Worm (Caenorhabditis elegans) whole organism, L3 larva: ENCODE results near the gene arrd-10.
A peak's percentile ranks its signal among the peaks of the same experiment; 100 is the strongest.

ENCODE experiments used
- aly-2 ChIP-seq: fragments of 150-350 bp; optimal IDR thresholded peaks from 2 replicates; lab custom pipeline; 2014; ENCODE audit warnings: missing biosample characterization, missing genetic modification characterization
- ceh-28 ChIP-seq: fragments of 150-350 bp; optimal IDR thresholded peaks from 2 replicates; lab custom pipeline; 2014; ENCODE audit warnings: missing biosample characterization, missing genetic modification reagents, missing genetic modification characterization
- ceh-82 ChIP-seq: fragments of 150-350 bp; optimal IDR thresholded peaks from 2 replicates; lab custom pipeline; 2014; ENCODE audit warnings: missing biosample characterization, missing genetic modification characterization
- ceh-9 ChIP-seq: sonication (generic microtip); optimal IDR thresholded peaks from 2 replicates; lab custom pipeline; 2018; ENCODE audit warnings: missing biosample characterization, missing genetic modification characterization
- daf-12 ChIP-seq: fragments of 150-350 bp; optimal IDR thresholded peaks from 2 replicates; lab custom pipeline; 2014; ENCODE audit warnings: missing biosample characterization, missing genetic modification reagents, missing genetic modification characterization
- egl-27 ChIP-seq: sonication (generic microtip); optimal IDR thresholded peaks from 4 replicates; lab custom pipeline; 2017; ENCODE audit warnings: missing biosample characterization, missing genetic modification reagents, missing genetic modification characterization
- egl-5 ChIP-seq: fragments of 150-350 bp; optimal IDR thresholded peaks from 2 replicates; lab custom pipeline; 2017; ENCODE audit warnings: missing biosample characterization, missing genetic modification reagents, missing genetic modification characterization, inconsistent platforms
- elt-1 ChIP-seq: fragments of 150-350 bp; optimal IDR thresholded peaks from 2 replicates; lab custom pipeline; 2014; ENCODE audit warnings: missing biosample characterization, missing genetic modification characterization
- elt-2 ChIP-seq: sonication (generic microtip); optimal IDR thresholded peaks from 2 replicates; lab custom pipeline; 2016; ENCODE audit warnings: missing genetic modification reagents, mild to moderate bottlenecking, missing genetic modification characterization, missing compliant biosample characterization
- elt-3 ChIP-seq, 3 experiments: fragments of 150-350 bp in 1 of 3; sonication (generic microtip) in 2 of 3; optimal IDR thresholded peaks; 2 replicates in 2 of 3; 4 replicates in 1 of 3; lab custom pipeline; 2014 to 2017; ENCODE audit warnings: missing biosample characterization in 3 of 3, missing genetic modification characterization in 3 of 3
- eor-1 ChIP-seq, 2 experiments: fragments of 150-350 bp; optimal IDR thresholded peaks; 2 replicates each; lab custom pipeline; 2014 to 2018; ENCODE audit warnings: missing biosample characterization in 2 of 2, missing genetic modification characterization in 2 of 2
- fkh-10 ChIP-seq: sonication (generic microtip); optimal IDR thresholded peaks from 2 replicates; lab custom pipeline; 2017; ENCODE audit warnings: missing biosample characterization, missing genetic modification reagents, missing genetic modification characterization
- fkh-2 ChIP-seq: fragments of 150-350 bp; optimal IDR thresholded peaks from 2 replicates; lab custom pipeline; 2014; ENCODE audit warnings: missing biosample characterization, missing genetic modification reagents, missing genetic modification characterization
- hmg-11 ChIP-seq: sonication (generic microtip); optimal IDR thresholded peaks from 2 replicates; lab custom pipeline; 2016; ENCODE audit warnings: missing genetic modification characterization, missing compliant biosample characterization
- jun-1 ChIP-seq: fragments of 150-350 bp; optimal IDR thresholded peaks from 2 replicates; lab custom pipeline; 2014; ENCODE audit warnings: missing biosample characterization, missing genetic modification reagents, missing genetic modification characterization
- lsy-12 ChIP-seq: sonication (generic microtip); optimal IDR thresholded peaks from 2 replicates; lab custom pipeline; 2016; ENCODE audit warnings: mild to moderate bottlenecking, missing genetic modification characterization, missing compliant biosample characterization
- mml-1 ChIP-seq: fragments of 150-350 bp; sonication (generic microtip); optimal IDR thresholded peaks from 3 replicates; lab custom pipeline; 2014; ENCODE audit warnings: missing biosample characterization, missing genetic modification characterization
- nfya-1 ChIP-seq: sonication (generic microtip); optimal IDR thresholded peaks from 2 replicates; lab custom pipeline; 2017; ENCODE audit warnings: missing genetic modification characterization, mild to moderate bottlenecking, missing compliant biosample characterization, antibody characterized with exemption, moderate library complexity; ENCODE audit not compliant: insufficient read depth
- nhr-11 ChIP-seq: fragments of 150-350 bp; optimal IDR thresholded peaks from 2 replicates; lab custom pipeline; 2014; ENCODE audit warnings: missing biosample characterization, missing genetic modification characterization
- nhr-12 ChIP-seq: fragments of 150-350 bp; optimal IDR thresholded peaks from 2 replicates; lab custom pipeline; 2014; ENCODE audit warnings: missing biosample characterization, missing genetic modification characterization
- nhr-237 ChIP-seq: fragments of 150-350 bp; optimal IDR thresholded peaks from 2 replicates; lab custom pipeline; 2014; ENCODE audit warnings: missing biosample characterization, missing genetic modification characterization
- nhr-43 ChIP-seq: sonication (generic microtip); optimal IDR thresholded peaks from 2 replicates; lab custom pipeline; 2016; ENCODE audit warnings: mild to moderate bottlenecking, missing genetic modification characterization, missing compliant biosample characterization; ENCODE audit not compliant: poor library complexity, severe bottlenecking
- nhr-67 ChIP-seq: fragments of 150-350 bp; optimal IDR thresholded peaks from 2 replicates; lab custom pipeline; 2014; ENCODE audit warnings: missing biosample characterization, missing genetic modification characterization
- nhr-76 ChIP-seq: fragments of 150-350 bp; sonication (generic microtip); optimal IDR thresholded peaks from 5 replicates; lab custom pipeline; 2014; ENCODE audit warnings: missing biosample characterization, missing genetic modification characterization
- nhr-77 ChIP-seq: fragments of 150-350 bp; optimal IDR thresholded peaks from 2 replicates; lab custom pipeline; 2014; ENCODE audit warnings: missing biosample characterization, missing genetic modification characterization
- pha-4 ChIP-seq: fragments of 150-350 bp; optimal IDR thresholded peaks from 2 replicates; lab custom pipeline; 2014; ENCODE audit warnings: missing biosample characterization, missing genetic modification reagents, missing genetic modification characterization
- pqm-1 ChIP-seq: fragments of 150-350 bp; optimal IDR thresholded peaks from 2 replicates; lab custom pipeline; 2017; ENCODE audit warnings: missing biosample characterization, missing genetic modification characterization, inconsistent platforms
- sea-2 ChIP-seq: fragments of 150-350 bp; sonication (generic microtip); optimal IDR thresholded peaks from 4 replicates; lab custom pipeline; 2014; ENCODE audit warnings: missing biosample characterization, missing genetic modification reagents, missing genetic modification characterization
- skn-1 ChIP-seq: fragments of 150-350 bp; optimal IDR thresholded peaks from 2 replicates; lab custom pipeline; 2014; ENCODE audit warnings: missing biosample characterization, missing genetic modification characterization
- snpc-4 ChIP-seq: fragments of 150-350 bp; optimal IDR thresholded peaks from 2 replicates; lab custom pipeline; 2014; ENCODE audit warnings: missing biosample characterization, missing genetic modification characterization
- tbx-2 ChIP-seq: sonication (generic microtip); optimal IDR thresholded peaks from 2 replicates; lab custom pipeline; 2016; ENCODE audit warnings: mild to moderate bottlenecking, missing genetic modification characterization, missing compliant biosample characterization
- unc-39 ChIP-seq: sonication (generic microtip); optimal IDR thresholded peaks from 4 replicates; lab custom pipeline; 2017; ENCODE audit warnings: missing biosample characterization, missing genetic modification characterization
- ztf-4 ChIP-seq: fragments of 150-350 bp; optimal IDR thresholded peaks from 2 replicates; lab custom pipeline; 2014; ENCODE audit warnings: missing biosample characterization, missing genetic modification characterization

arrd-10 gene

ce11 chrII:12982830-12983229 is 42.9 kb downstream of the arrd-10 start:
- TF ChIP-seq ceh-82 (tag; lab: Kevin White, UChicago) (no peak), egl-5 (tag; lab: Kevin White, UChicago) (no peak), nhr-237 (no peak), nhr-67 (no peak), pqm-1 (tag; lab: Kevin White, UChicago) (peak; percentile 8), nhr-76 (tag; lab: Kevin White, UChicago) (no peak), elt-2 (tag; lab: Kevin White, UChicago) (peak; percentile 76), fkh-10 (GFP tag; lab: Kevin White, UChicago) (no peak), mml-1 (tag; lab: Kevin White, UChicago) (no peak), elt-3 (tag; optimal IDR thresholded peaks at IDR 0.05; lab: Kevin White, UChicago) (no peak), sea-2 (no peak)
- TF ChIP-seq, all 47 proteins: peak for 2

ce11 chrII:12984709-12985108 is 44.8 kb downstream of the arrd-10 start:
- TF ChIP-seq pha-4 (tag; lab: Kevin White, UChicago) (no peak), nhr-12 (tag; lab: Kevin White, UChicago) (no peak), pqm-1 (tag; lab: Kevin White, UChicago) (no peak), sea-2 (no peak), skn-1 (tag; lab: Kevin White, UChicago) (no peak), nhr-11 (tag; lab: Kevin White, UChicago) (no peak), tbx-2 (tag; lab: Kevin White, UChicago) (no peak), snpc-4 (tag; lab: Kevin White, UChicago) (no peak), nhr-237 (no peak), egl-27 (tag; lab: Kevin White, UChicago) (no peak), fkh-10 (GFP tag; lab: Kevin White, UChicago) (no peak), aly-2 (no peak), unc-39 (tag; lab: Kevin White, UChicago) (no peak), ceh-28 (tag; lab: Kevin White, UChicago) (no peak), elt-3 (tag; optimal IDR thresholded peaks at IDR 0.05; lab: Kevin White, UChicago) (no peak), elt-1 (no peak)

ce11 chrII:12985813-12986212 is 45.9 kb downstream of the arrd-10 start:
- TF ChIP-seq nhr-43, result no peak
- no peak for TF ChIP-seq fkh-10 (GFP tag; lab: Kevin White, UChicago)
- no peak for TF ChIP-seq elt-2 (tag; lab: Kevin White, UChicago)
- TF ChIP-seq tbx-2 (tag; lab: Kevin White, UChicago), result no peak
- no peak for TF ChIP-seq ceh-9 (tag; lab: Kevin White, UChicago)
- TF ChIP-seq ceh-28 (tag; lab: Kevin White, UChicago), result no peak
- no peak for TF ChIP-seq unc-39 (tag; lab: Kevin White, UChicago)
- no peak for TF ChIP-seq ztf-4 (tag; lab: Kevin White, UChicago)
- TF ChIP-seq daf-12, result no peak

- TF ChIP-seq elt-1, result no peak
- no peak for TF ChIP-seq eor-1 (tag; optimal IDR thresholded peaks at IDR 0.05; lab: Kevin White, UChicago)
- no peak for TF ChIP-seq snpc-4 (tag; lab: Kevin White, UChicago)
- no peak for TF ChIP-seq ztf-4 (tag; lab: Kevin White, UChicago)
- no peak for TF ChIP-seq nfya-1 (tag; lab: Kevin White, UChicago)
These were observed 47.9 kb downstream of the arrd-10 start for ce11 chrII:12987799-12988198.

ce11 chrII:12990191-12990590 is 50.3 kb downstream of the arrd-10 start:
- no peak for TF ChIP-seq ztf-4 (tag; lab: Kevin White, UChicago)
- no peak for TF ChIP-seq fkh-2 (tag; lab: Kevin White, UChicago)
- TF ChIP-seq nhr-12 (tag; lab: Kevin White, UChicago), result no peak
- no peak for TF ChIP-seq jun-1 (tag; lab: Kevin White, UChicago)
- TF ChIP-seq nhr-77, result no peak
- TF ChIP-seq lsy-12 (tag; lab: Kevin White, UChicago), result no peak
- no peak for TF ChIP-seq mml-1 (tag; lab: Kevin White, UChicago)
- TF ChIP-seq pha-4 (tag; lab: Kevin White, UChicago), result no peak
- TF ChIP-seq fkh-10 (GFP tag; lab: Kevin White, UChicago), result no peak
- TF ChIP-seq skn-1 (tag; lab: Kevin White, UChicago), result no peak
- TF ChIP-seq elt-1, result no peak
- TF ChIP-seq ceh-82 (tag; lab: Kevin White, UChicago), result no peak
- TF ChIP-seq elt-2 (tag; lab: Kevin White, UChicago), result no peak
- TF ChIP-seq snpc-4 (tag; lab: Kevin White, UChicago), result no peak
- no peak for TF ChIP-seq hmg-11 (tag; lab: Kevin White, UChicago)
- no peak for TF ChIP-seq sea-2
